Worm (Caenorhabditis elegans) whole organism, L4 larva: Measurements from ENCODE around the gene C44H9.7.

Source experiments
- D1046.2 ChIP-seq: fragments of 200-800 bp; sonication (Bioruptor generic); IDR thresholded peaks from 2 replicates; pipeline ENCODE4 v1.3.6; 2022; ENCODE audit warnings: missing genetic modification characterization, missing compliant biosample characterization
- F10B5.3 ChIP-seq: sonication (generic microtip); optimal IDR thresholded peaks from 2 replicates; lab custom pipeline; 2016; ENCODE audit warnings: mild to moderate bottlenecking, missing genetic modification characterization, missing compliant biosample characterization
- F44E2.7 ChIP-seq: fragments of 200-800 bp; sonication (Bioruptor generic); IDR thresholded peaks from 2 replicates; pipeline ENCODE4 v2.1.2; 2022; ENCODE audit warnings: missing genetic modification characterization, missing compliant biosample characterization
- F49E8.2 ChIP-seq: sonication (generic microtip); optimal IDR thresholded peaks from 2 replicates; lab custom pipeline; 2016; ENCODE audit warnings: missing compliant biosample characterization, mild to moderate bottlenecking, missing genetic modification characterization, borderline replicate concordance
- T26A8.4 ChIP-seq: fragments of 200-800 bp; sonication (Bioruptor generic); IDR thresholded peaks from 2 replicates; pipeline ENCODE4 v1.3.6; 2022; ENCODE audit warnings: missing genetic modification characterization, missing compliant biosample characterization
- Y48G9A.11 ChIP-seq: fragments of 200-800 bp; sonication (Bioruptor generic); IDR thresholded peaks from 2 replicates; pipeline ENCODE4 v1.3.6; 2022; ENCODE audit warnings: missing genetic modification reagents, missing genetic modification characterization, missing compliant biosample characterization
- Y5F2A.4 ChIP-seq: fragments of 200-800 bp; sonication (Bioruptor generic); optimal IDR thresholded peaks from 2 replicates; lab custom pipeline; 2018; ENCODE audit warnings: mild to moderate bottlenecking, missing genetic modification characterization, missing compliant biosample characterization
- aha-1 ChIP-seq: fragments of 150-350 bp; peaks from one replicate; lab custom pipeline; 2014; ENCODE audit warnings: missing biosample characterization, missing genetic modification characterization
- arid-1 ChIP-seq: fragments of 200-800 bp; sonication (Bioruptor generic); conservative IDR thresholded peaks from 2 replicates; pipeline ENCODE4 v1.3.6; 2022; ENCODE audit warnings: missing genetic modification reagents, missing genetic modification characterization, missing compliant biosample characterization
- ceh-20 ChIP-seq: fragments of 200-800 bp; sonication (Bioruptor generic); IDR thresholded peaks from 2 replicates; pipeline ENCODE4 v1.3.6; 2022; ENCODE audit warnings: missing genetic modification reagents, missing genetic modification characterization, missing compliant biosample characterization
- ceh-32 ChIP-seq: sonication (generic microtip); optimal IDR thresholded peaks from 2 replicates; lab custom pipeline; 2016; ENCODE audit warnings: mild to moderate bottlenecking, missing genetic modification characterization, missing compliant biosample characterization; ENCODE audit not compliant: poor library complexity
- ceh-44 ChIP-seq: fragments of 200-800 bp; sonication (Bioruptor generic); IDR thresholded peaks from 2 replicates; pipeline ENCODE4 v1.3.6; 2022; ENCODE audit warnings: missing genetic modification reagents, missing genetic modification characterization, missing compliant biosample characterization
- daf-16 ChIP-seq, 3 experiments: sonication (generic microtip); optimal IDR thresholded peaks; 2 replicates each; lab custom pipeline; 2016 to 2017; ENCODE audit warnings: missing genetic modification characterization in 3 of 3, missing genetic modification reagents in 3 of 3, mild to moderate bottlenecking in 2 of 3, missing compliant biosample characterization in 2 of 3, missing biosample characterization in 1 of 3, moderate library complexity in 1 of 3
- dmd-6 ChIP-seq: fragments of 200-800 bp; sonication (Bioruptor generic); IDR thresholded peaks from 2 replicates; pipeline ENCODE4 v1.3.6; 2022; ENCODE audit warnings: missing genetic modification reagents, missing genetic modification characterization, missing compliant biosample characterization
- duxl-1 ChIP-seq: sonication (generic microtip); optimal IDR thresholded peaks from 2 replicates; lab custom pipeline; 2016; ENCODE audit warnings: mild to moderate bottlenecking, missing genetic modification characterization, moderate library complexity, missing compliant biosample characterization; ENCODE audit not compliant: poor library complexity
- dve-1 ChIP-seq: sonication (generic microtip); optimal IDR thresholded peaks from 2 replicates; lab custom pipeline; 2017; ENCODE audit warnings: antibody characterized with exemption, mild to moderate bottlenecking, missing genetic modification characterization, missing compliant biosample characterization; ENCODE audit not compliant: insufficient read depth
- gei-8 ChIP-seq: fragments of 200-800 bp; sonication (Bioruptor generic); optimal IDR thresholded peaks from 2 replicates; lab custom pipeline; 2018; ENCODE audit warnings: mild to moderate bottlenecking, missing genetic modification characterization, missing compliant biosample characterization
- hif-1 ChIP-seq, 2 experiments: sonication (generic microtip); optimal IDR thresholded peaks; 2 replicates each; lab custom pipeline; 2016 to 2017; ENCODE audit warnings: missing compliant biosample characterization in 2 of 2, missing genetic modification characterization in 2 of 2, missing genetic modification reagents in 2 of 2, missing genotype in 2 of 2, mild to moderate bottlenecking in 1 of 2
- hlh-11 ChIP-seq: fragments of 200-800 bp; sonication (Bioruptor generic); optimal IDR thresholded peaks from 2 replicates; lab custom pipeline; 2018; ENCODE audit warnings: mild to moderate bottlenecking, missing genetic modification characterization, missing compliant biosample characterization
- hlh-30 ChIP-seq: sonication (generic microtip); optimal IDR thresholded peaks from 2 replicates; lab custom pipeline; 2017; ENCODE audit warnings: antibody characterized with exemption, mild to moderate bottlenecking, missing genetic modification characterization, missing compliant biosample characterization; ENCODE audit not compliant: insufficient read depth
- lim-7 ChIP-seq: fragments of 200-800 bp; sonication (Bioruptor generic); IDR thresholded peaks from 2 replicates; pipeline ENCODE4 v1.3.6; 2022; ENCODE audit warnings: missing genetic modification characterization, missing compliant biosample characterization
- lin-39 ChIP-seq: fragments of 150-350 bp; optimal IDR thresholded peaks from 2 replicates; lab custom pipeline; 2014; ENCODE audit warnings: missing biosample characterization, missing genetic modification reagents, missing genetic modification characterization
- lsy-2 ChIP-seq, 2 experiments: fragments of 150-350 bp in 1 of 2; sonication (generic microtip) in 1 of 2; optimal IDR thresholded peaks; 2 replicates each; lab custom pipeline; 2014 to 2017; ENCODE audit warnings: missing biosample characterization in 2 of 2, missing genetic modification characterization in 2 of 2
- madf-5 ChIP-seq, 2 experiments: fragments of 200-800 bp; sonication (Bioruptor generic); IDR thresholded peaks; 2 replicates each; pipeline ENCODE4 v1.3.6; 2022; ENCODE audit warnings: missing compliant biosample characterization in 2 of 2, missing genetic modification characterization in 2 of 2
- madf-9 ChIP-seq: fragments of 200-800 bp; sonication (Bioruptor generic); conservative IDR thresholded peaks from 2 replicates; pipeline ENCODE4 v1.3.6; 2022; ENCODE audit warnings: missing genetic modification reagents, missing genetic modification characterization, missing compliant biosample characterization
- mdl-1 ChIP-seq, 2 experiments: fragments of 150-350 bp in 1 of 2; sonication (generic microtip) in 1 of 2; optimal IDR thresholded peaks; 2 replicates each; lab custom pipeline; 2014 to 2017; ENCODE audit warnings: missing biosample characterization in 2 of 2, missing genetic modification characterization in 2 of 2
- mdt-29 ChIP-seq: fragments of 200-800 bp; sonication (Bioruptor generic); IDR thresholded peaks from 2 replicates; pipeline ENCODE4 v1.3.6; 2022; ENCODE audit warnings: missing genetic modification reagents, missing genetic modification characterization, missing compliant biosample characterization
- mes-2 ChIP-seq: sonication (generic microtip); optimal IDR thresholded peaks from 2 replicates; lab custom pipeline; 2016; ENCODE audit warnings: missing genotype, mild to moderate bottlenecking, missing genetic modification characterization, missing compliant biosample characterization; ENCODE audit not compliant: poor library complexity, severe bottlenecking
- mxl-3 ChIP-seq: fragments of 200-800 bp; sonication (Bioruptor generic); optimal IDR thresholded peaks from 2 replicates; lab custom pipeline; 2018; ENCODE audit warnings: mild to moderate bottlenecking, missing genetic modification characterization, missing compliant biosample characterization
- nhr-11 ChIP-seq: fragments of 150-350 bp; optimal IDR thresholded peaks from 2 replicates; lab custom pipeline; 2014; ENCODE audit warnings: missing biosample characterization, missing genetic modification characterization
- nhr-111 ChIP-seq: fragments of 200-800 bp; sonication (Bioruptor generic); optimal IDR thresholded peaks from 2 replicates; lab custom pipeline; 2018; ENCODE audit warnings: mild to moderate bottlenecking, missing genetic modification characterization, missing compliant biosample characterization
- nhr-25 ChIP-seq: sonication (generic microtip); optimal IDR thresholded peaks from 2 replicates; lab custom pipeline; 2017; ENCODE audit warnings: missing genetic modification characterization, mild to moderate bottlenecking, missing compliant biosample characterization, antibody characterized with exemption, moderate library complexity, borderline replicate concordance; ENCODE audit not compliant: insufficient read depth
- nhr-48 ChIP-seq: sonication (generic microtip); optimal IDR thresholded peaks from 2 replicates; lab custom pipeline; 2016; ENCODE audit warnings: mild to moderate bottlenecking, missing genetic modification characterization, missing compliant biosample characterization
- nhr-6 ChIP-seq: fragments of 150-350 bp; optimal IDR thresholded peaks from 2 replicates; lab custom pipeline; 2014; ENCODE audit warnings: missing biosample characterization, missing genetic modification characterization
- php-3 ChIP-seq: fragments of 200-800 bp; sonication (Bioruptor generic); IDR thresholded peaks from 2 replicates; pipeline ENCODE4 v1.3.6; 2022; ENCODE audit warnings: missing genetic modification reagents, missing genetic modification characterization, missing compliant biosample characterization
- pqm-1 ChIP-seq: sonication (generic microtip); optimal IDR thresholded peaks from 2 replicates; lab custom pipeline; 2017; ENCODE audit warnings: missing biosample characterization, missing genetic modification characterization
- unc-130 ChIP-seq: sonication (generic microtip); optimal IDR thresholded peaks from 2 replicates; lab custom pipeline; 2016; ENCODE audit warnings: missing genetic modification reagents, missing genetic modification characterization, missing compliant biosample characterization
- unc-62 ChIP-seq, 3 experiments: fragments of 150-350 bp in 1 of 3; sonication (generic microtip); optimal IDR thresholded peaks in 2 of 3; peaks in 1 of 3; 1 replicate in 1 of 3; 2 replicates in 2 of 3; lab custom pipeline; 2014 to 2017; ENCODE audit warnings: missing biosample characterization in 3 of 3, missing genetic modification characterization in 3 of 3, missing genetic modification reagents in 3 of 3, missing genotype in 1 of 3
- vab-7 ChIP-seq: fragments of 200-800 bp; sonication (Bioruptor generic); IDR thresholded peaks from 2 replicates; pipeline ENCODE4 v1.3.6; 2022; ENCODE audit warnings: missing genetic modification reagents, missing genetic modification characterization, missing compliant biosample characterization
- zag-1 ChIP-seq: fragments of 150-350 bp; optimal IDR thresholded peaks from 2 replicates; lab custom pipeline; 2014; ENCODE audit warnings: missing biosample characterization, missing genetic modification characterization
- zfp-2 ChIP-seq: sonication (generic microtip); optimal IDR thresholded peaks from 2 replicates; lab custom pipeline; 2016; ENCODE audit warnings: mild to moderate bottlenecking, missing genetic modification characterization, missing compliant biosample characterization

Gene C44H9.7

DNA sequence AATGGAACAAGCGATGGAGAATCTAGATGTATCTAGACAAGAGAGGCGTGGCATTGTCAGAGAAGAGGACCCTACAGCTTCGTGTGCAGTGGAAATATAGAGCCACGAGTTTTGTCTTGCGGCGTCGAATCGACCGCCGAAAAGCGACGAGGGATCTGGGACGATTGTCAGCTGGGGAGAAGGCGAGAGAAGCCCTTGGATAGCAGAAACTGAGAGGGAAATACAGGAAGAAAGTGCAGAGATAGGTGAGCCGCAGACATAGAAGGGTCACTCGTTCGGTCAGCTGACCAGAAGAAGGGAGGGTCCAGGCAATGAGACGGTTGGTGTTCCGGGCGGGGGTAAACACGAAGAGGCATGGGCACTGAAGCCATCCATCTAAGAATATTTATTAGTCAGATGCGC is 40.2 kb downstream of the C44H9.7 start (continued):
- TF ChIP-seq mes-2 (tag; lab: Kevin White, UChicago) (peak; percentile 13), unc-130 (no peak), D1046.2 (GFP tag; lab: Robert Waterston, UW) (no peak), lim-7 (GFP tag; lab: Robert Waterston, UW) (no peak), mxl-3 (GFP tag; lab: Kevin White, UChicago) (peak; percentile 53), ceh-20 (GFP tag; lab: Robert Waterston, UW) (peak; percentile 72), lsy-2 (tag; optimal IDR thresholded peaks at IDR 0.05; lab: Kevin White, UChicago) (peak; percentile 53 to 64), zag-1 (tag; lab: Kevin White, UChicago) (no peak), nhr-48 (no peak), mdt-29 (GFP tag; lab: Robert Waterston, UW) (no peak), madf-5 (GFP tag; IDR thresholded peaks at IDR 0.05; lab: Robert Waterston, UW) (no peak), dmd-6 (GFP tag; lab: Robert Waterston, UW) (peak; percentile 51; the same call in 1 of the 2 replicates), daf-16 (GFP tag; optimal IDR thresholded peaks at IDR 0.05; lab: Kevin White, UChicago) (peak in 1 of 2 experiments; percentile 50), daf-16 (tag; optimal IDR thresholded peaks at IDR 0.05; lab: Kevin White, UChicago) (peak; percentile 30), hlh-30 (tag; lab: Kevin White, UChicago) (peak; percentile 93), php-3 (no peak), ceh-32 (tag; lab: Kevin White, UChicago) (no peak), vab-7 (GFP tag; lab: Robert Waterston, UW) (no peak), nhr-11 (tag; lab: Kevin White, UChicago) (peak; percentile 83), mdl-1 (tag; optimal IDR thresholded peaks at IDR 0.05; lab: Kevin White, UChicago) (peak; percentile 43 to 88), F44E2.7 (GFP tag; lab: Robert Waterston, UW) (no peak), unc-62 (GFP tag; optimal IDR thresholded peaks at IDR 0.05 in 1 of 2; lab: Kevin White, UChicago) (peak in 1 of 2 experiments; percentile 98), unc-62 (tag; optimal IDR thresholded peaks at IDR 0.05; lab: Kevin White, UChicago) (no peak), F10B5.3 (tag; lab: Kevin White, UChicago) (no peak), nhr-25 (tag; lab: Kevin White, UChicago) (no peak), arid-1 (GFP tag; lab: Robert Waterston, UW) (no peak), nhr-6 (peak; percentile 71), gei-8 (GFP tag; lab: Kevin White, UChicago) (peak; percentile 9), Y48G9A.11 (no peak), aha-1 (peak; percentile 94), ceh-44 (GFP tag; lab: Robert Waterston, UW) (no peak), hlh-11 (tag; lab: Kevin White, UChicago) (peak; percentile 90), dve-1 (tag; lab: Kevin White, UChicago) (peak; percentile 21)

DNA sequence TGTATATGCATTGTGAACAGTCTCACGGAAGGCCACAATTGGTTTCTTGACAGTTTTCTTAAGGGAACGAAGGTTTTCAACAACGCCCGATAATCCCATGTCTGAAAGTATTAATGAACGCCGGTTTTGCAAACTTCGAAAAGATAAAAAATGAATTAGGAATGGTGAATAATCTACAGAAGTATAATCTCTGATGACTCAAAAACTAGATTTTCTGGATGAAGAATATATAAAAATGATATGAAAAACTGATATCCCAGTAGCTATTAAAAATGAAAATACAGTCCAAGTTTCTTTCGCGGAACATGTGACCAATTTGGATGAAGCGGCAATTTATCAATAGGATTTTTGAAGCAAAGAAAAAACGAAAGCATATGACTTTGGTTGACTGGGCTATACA is 40.6 kb downstream of the C44H9.7 start, which contains the start of gene ZC443.3:
Gene ZC443.3, minus strand, starts transcription at position 101 of the 400 bp plus-strand sequence.
- TF ChIP-seq hif-1 (tag; optimal IDR thresholded peaks at IDR 0.05; lab: Kevin White, UChicago) (no peak), F10B5.3 (tag; lab: Kevin White, UChicago) (no peak), Y5F2A.4 (no peak), zag-1 (tag; lab: Kevin White, UChicago) (no peak), nhr-111 (no peak), T26A8.4 (GFP tag; lab: Robert Waterston, UW) (no peak), lin-39 (tag; lab: Kevin White, UChicago) (no peak), F49E8.2 (tag; lab: Kevin White, UChicago) (no peak), duxl-1 (tag; lab: Kevin White, UChicago) (no peak), pqm-1 (no peak), unc-130 (no peak), zfp-2 (tag; lab: Kevin White, UChicago) (no peak), mes-2 (tag; lab: Kevin White, UChicago) (no peak), madf-9 (GFP tag; lab: Robert Waterston, UW) (no peak)
